Fruit fly (Drosophila melanogaster): Measurements from ENCODE around the gene CG5664.
A peak's percentile ranks its signal among the peaks of the same experiment; 100 is the strongest.

The CG5664 gene

dm6 chr3L:21464240-21464639, 23.1 kb upstream of the CG5664 start (continued):
- TF ChIP-seq twi (tag; optimal IDR thresholded peaks at IDR 0.05) (peak; percentile 78), kay (GFP tag; optimal IDR thresholded peaks at IDR 0.05) (peak; percentile 31), wdn (GFP tag; IDR thresholded peaks at IDR 0.05) (no peak), Ssrp (tag; optimal IDR thresholded peaks at IDR 0.05) (peak; percentile 54), ham (GFP tag; IDR thresholded peaks at IDR 0.05) (no peak), amos (GFP tag; IDR thresholded peaks at IDR 0.05; ENCODE audit: partially characterized antibody) (no peak), Hr51 (GFP tag; optimal IDR thresholded peaks at IDR 0.05) (peak in 1 of 2 experiments; percentile 57), lab (GFP tag; optimal IDR thresholded peaks at IDR 0.05) (peak; percentile 55), Sry-β (GFP tag; optimal IDR thresholded peaks at IDR 0.05) (peak; percentile 63), CG12236 (GFP tag; optimal IDR thresholded peaks at IDR 0.05) (peak; percentile 64), CG18011 (GFP tag; optimal IDR thresholded peaks at IDR 0.05) (no peak), sc (optimal IDR thresholded peaks at IDR 0.05) (no peak), sc (GFP tag; optimal IDR thresholded peaks at IDR 0.05) (peak; percentile 89), bab2 (GFP tag; optimal IDR thresholded peaks at IDR 0.05) (peak; percentile 80), CG12769 (tag; optimal IDR thresholded peaks at IDR 0.05) (no peak), ash1 (GFP tag; optimal IDR thresholded peaks at IDR 0.05) (no peak), CG17385 (GFP tag; optimal IDR thresholded peaks at IDR 0.05) (peak; percentile 22), CG6854 (GFP tag; optimal IDR thresholded peaks at IDR 0.05) (no peak), CG17912 (GFP tag; optimal IDR thresholded peaks at IDR 0.05) (no peak), Awh (GFP tag; IDR thresholded peaks at IDR 0.05) (peak; percentile 58; the same call in 1 of the 2 replicates), CG10462 (GFP tag; optimal IDR thresholded peaks at IDR 0.05) (peak; percentile 30), CG6654 (GFP tag; optimal IDR thresholded peaks at IDR 0.05) (peak; percentile 38), croc (GFP tag; conservative IDR thresholded peaks at IDR 0.05) (peak; percentile 81), usp (GFP tag; optimal IDR thresholded peaks at IDR 0.05) (no peak), Hmx (GFP tag; optimal IDR thresholded peaks at IDR 0.05) (no peak), Dad (GFP tag; optimal IDR thresholded peaks at IDR 0.05) (peak; percentile 29), CG18619 (GFP tag; optimal IDR thresholded peaks at IDR 0.05) (peak; percentile 74), CG9797 (GFP tag; optimal IDR thresholded peaks at IDR 0.05) (peak; percentile 34), zen (tag; optimal IDR thresholded peaks at IDR 0.05) (peak; percentile 95), Dll (GFP tag; IDR thresholded peaks at IDR 0.05; ENCODE audit: partially characterized antibody) (no peak), Rfx (GFP tag; IDR thresholded peaks at IDR 0.05) (no peak; the same call in 1 of the 2 replicates), ftz-f1 (GFP tag; optimal IDR thresholded peaks at IDR 0.05) (no peak), chm (GFP tag; IDR thresholded peaks at IDR 0.05) (peak; percentile 63; the same call in 1 of the 2 replicates), CG30431 (GFP tag; optimal IDR thresholded peaks at IDR 0.05) (peak; percentile 68), HmgD (GFP tag; optimal IDR thresholded peaks at IDR 0.05) (no peak), Fer3 (tag; optimal IDR thresholded peaks at IDR 0.05) (no peak), CG8924 (tag; optimal IDR thresholded peaks at IDR 0.05) (peak; percentile 90), H2.0 (GFP tag; IDR thresholded peaks at IDR 0.05) (peak; percentile 37; the same call in 1 of the 2 replicates), Antp (GFP tag; optimal IDR thresholded peaks at IDR 0.05) (no peak), TFAM (GFP tag; optimal IDR thresholded peaks at IDR 0.05) (peak; percentile 75), CG11723 (GFP tag; optimal IDR thresholded peaks at IDR 0.05) (peak; percentile 52), CG1529 (GFP tag; optimal IDR thresholded peaks at IDR 0.05) (peak; percentile 81), h (optimal IDR thresholded peaks at IDR 0.05) (no peak), CG4854 (GFP tag; optimal IDR thresholded peaks at IDR 0.05) (peak; percentile 53), peb (GFP tag; IDR thresholded peaks at IDR 0.05) (0 out of 2 replicates have a peak, but pooled peaks have one; percentile 14), CG10321 (GFP tag; IDR thresholded peaks at IDR 0.05) (no peak), fd3F (GFP tag; optimal IDR thresholded peaks at IDR 0.05) (no peak), CG15073 (GFP tag; optimal IDR thresholded peaks at IDR 0.05) (no peak), CG14860 (GFP tag; IDR thresholded peaks at IDR 0.05; ENCODE audit: partially characterized antibody) (no peak), pum (GFP tag; optimal IDR thresholded peaks at IDR 0.05) (peak; percentile 22), Jarid2 (GFP tag; optimal IDR thresholded peaks at IDR 0.05) (peak; percentile 53)
